Worm (Caenorhabditis elegans): Measurements from ENCODE around the gene H06H21.11.

The H06H21.11 gene

DNA sequence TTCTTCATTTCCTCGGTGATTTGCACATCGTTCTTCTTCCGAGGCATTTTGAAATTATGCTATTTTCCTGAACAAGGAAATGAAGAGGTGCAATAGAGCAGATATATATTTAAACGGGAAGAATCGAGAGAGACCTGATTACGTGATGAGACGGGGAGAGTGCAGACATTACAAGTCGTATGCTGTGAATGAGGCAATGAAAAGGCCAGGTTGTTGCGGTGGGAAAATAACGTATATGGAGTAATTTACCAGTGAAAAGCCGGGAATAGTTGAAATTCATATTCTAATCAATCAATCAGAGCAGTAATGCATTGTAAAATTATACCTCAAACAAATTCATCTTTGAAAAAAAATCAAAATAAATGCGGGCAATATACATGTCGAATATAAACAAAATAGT lies 48.5 kb downstream of the H06H21.11 start, which contains the start of gene Y17G9B.8 (continued):
- no peak for TF ChIP-seq ceh-79 (tag; optimal IDR thresholded peaks at IDR 0.05)
- TF ChIP-seq mes-4 (tag; optimal IDR thresholded peaks at IDR 0.05), result no peak
- no peak for TF ChIP-seq egrh-3 (GFP tag; IDR thresholded peaks at IDR 0.05)
- TF ChIP-seq pha-4 (tag; optimal IDR thresholded peaks at IDR 0.05), result no peak
- no peak for TF ChIP-seq ztf-26 (tag; optimal IDR thresholded peaks at IDR 0.05)
- no peak for TF ChIP-seq ekl-4 (GFP tag; IDR thresholded peaks at IDR 0.05)
- no peak for TF ChIP-seq ccch-3 (GFP tag; optimal IDR thresholded peaks at IDR 0.05)
- no peak for TF ChIP-seq egl-18 (GFP tag; IDR thresholded peaks at IDR 0.05)
- TF ChIP-seq ZK185.1 (tag; optimal IDR thresholded peaks at IDR 0.05; ENCODE audit: poor library complexity, severe bottlenecking), result no peak
- no peak for TF ChIP-seq lin-40 (tag; optimal IDR thresholded peaks at IDR 0.05)
- TF ChIP-seq nhr-179 (tag; optimal IDR thresholded peaks at IDR 0.05), result no peak
- no peak for TF ChIP-seq ztf-6 (GFP tag; IDR thresholded peaks at IDR 0.05)
- no peak for TF ChIP-seq Y95B8A.8 (GFP tag; IDR thresholded peaks at IDR 0.05)
- TF ChIP-seq F23B12.7 (tag; optimal IDR thresholded peaks at IDR 0.05; ENCODE audit: insufficient read depth), result no peak
- TF ChIP-seq K12H6.12 (tag; optimal IDR thresholded peaks at IDR 0.05), result no peak
- peak; percentile 44; the same call in 1 of the 2 replicates for TF ChIP-seq hmg-1.2 (GFP tag; IDR thresholded peaks at IDR 0.05)
- no peak for TF ChIP-seq ceh-40 (GFP tag; IDR thresholded peaks at IDR 0.05)
- no peak for TF ChIP-seq nfya-2 (GFP tag; IDR thresholded peaks at IDR 0.05)
- TF ChIP-seq ets-4 (GFP tag; optimal IDR thresholded peaks at IDR 0.05), result no peak
- no peak for TF ChIP-seq lir-1 (GFP tag; conservative IDR thresholded peaks at IDR 0.05)
- no peak for TF ChIP-seq hlh-26 (GFP tag; conservative IDR thresholded peaks at IDR 0.05)
- TF ChIP-seq lin-54 (GFP tag; optimal IDR thresholded peaks at IDR 0.05), result peak; percentile 45
- no peak for TF ChIP-seq K11D2.4 (GFP tag; IDR thresholded peaks at IDR 0.05)
- TF ChIP-seq hmg-20 (GFP tag; IDR thresholded peaks at IDR 0.05), result no peak
- TF ChIP-seq pbrm-1 (GFP tag; IDR thresholded peaks at IDR 0.05), result no peak
- TF ChIP-seq mel-28 (tag; optimal IDR thresholded peaks at IDR 0.05; ENCODE audit: borderline replicate concordance), result no peak
- TF ChIP-seq ama-1 (optimal IDR thresholded peaks at IDR 0.05), result no peak
- no peak for TF ChIP-seq ama-1 (GFP tag; optimal IDR thresholded peaks at IDR 0.05)
- no peak for TF ChIP-seq attf-3 (GFP tag; conservative IDR thresholded peaks at IDR 0.05)
- no peak for TF ChIP-seq nfya-1 (tag; optimal IDR thresholded peaks at IDR 0.05; ENCODE audit: borderline replicate concordance, insufficient read depth)
- TF ChIP-seq efl-1 (GFP tag; optimal IDR thresholded peaks at IDR 0.05), result no peak
- no peak for TF ChIP-seq aptf-2 (GFP tag; conservative IDR thresholded peaks at IDR 0.05)
- peak; percentile 67 for TF ChIP-seq snpc-3.4 (tag; optimal IDR thresholded peaks at IDR 0.05)
- TF ChIP-seq madf-6 (GFP tag; IDR thresholded peaks at IDR 0.05), result peak; percentile 55; the same call in 1 of the 2 replicates
- no peak for TF ChIP-seq sea-2 (GFP tag; IDR thresholded peaks at IDR 0.05)
- TF ChIP-seq chd-7 (tag; optimal IDR thresholded peaks at IDR 0.05), result no peak
- TF ChIP-seq attf-6 (GFP tag; IDR thresholded peaks at IDR 0.05), result no peak
- TF ChIP-seq lin-26 (GFP tag; IDR thresholded peaks at IDR 0.05), result peak; percentile 44; the same call in 1 of the 2 replicates
- no peak for TF ChIP-seq madf-8 (GFP tag; conservative IDR thresholded peaks at IDR 0.05)
- no peak for TF ChIP-seq T07F8.4 (tag; optimal IDR thresholded peaks at IDR 0.05)
- TF ChIP-seq fkh-3 (tag; optimal IDR thresholded peaks at IDR 0.05), result no peak
- TF ChIP-seq B0261.1 (tag; optimal IDR thresholded peaks at IDR 0.05), result no peak
- no peak for TF ChIP-seq D2030.7 (GFP tag; IDR thresholded peaks at IDR 0.05)
- no peak for TF ChIP-seq F33H1.4 (GFP tag; IDR thresholded peaks at IDR 0.05)
- peak; percentile 75 for TF ChIP-seq B0336.3 (GFP tag; IDR thresholded peaks at IDR 0.05)
- no peak for TF ChIP-seq C06A6.2 (GFP tag; conservative IDR thresholded peaks at IDR 0.05)
- no peak for TF ChIP-seq mxl-1 (tag; optimal IDR thresholded peaks at IDR 0.05)
- no peak for TF ChIP-seq sptf-2 (GFP tag; optimal IDR thresholded peaks at IDR 0.05)
- no peak for TF ChIP-seq Y79H2A.3 (GFP tag; conservative IDR thresholded peaks at IDR 0.05)
- TF ChIP-seq akir-1 (GFP tag; optimal IDR thresholded peaks at IDR 0.05), result no peak

Data from whole organism, young adult.